Fruit fly (Drosophila melanogaster) whole organism, embryonic: ENCODE measurements around the gene CG32032.
A peak's percentile ranks its signal among the peaks of the same experiment; 100 is the strongest.

Source experiments
- Atf3 ChIP-seq: fragments of 200-800 bp; sonication (Bioruptor generic); optimal IDR thresholded peaks from 3 replicates; lab custom pipeline; 2016; ENCODE audit warnings: missing biosample characterization, missing genetic modification characterization
- BEAF-32 ChIP-seq: fragments of 200-800 bp; sonication (Bioruptor generic); optimal IDR thresholded peaks from 3 replicates; lab custom pipeline; 2017; ENCODE audit warnings: missing biosample characterization, missing genetic modification characterization, mild to moderate bottlenecking, moderate library complexity, missing genetic modification reagents
- Bdp1 ChIP-seq: fragments of 200-800 bp; sonication (Bioruptor generic); optimal IDR thresholded peaks from 3 replicates; lab custom pipeline; 2016; ENCODE audit warnings: missing biosample characterization, missing genetic modification characterization
- BtbVII ChIP-seq: fragments of 200-800 bp; sonication (Bioruptor generic); optimal IDR thresholded peaks from 3 replicates; lab custom pipeline; 2017; ENCODE audit warnings: missing biosample characterization, mild to moderate bottlenecking, missing genetic modification characterization
- CG10366 ChIP-seq: fragments of 200-800 bp; sonication (Bioruptor generic); IDR thresholded peaks from 2 replicates; pipeline ENCODE4 v1.3.6; 2022; ENCODE audit warnings: missing biosample characterization, missing genetic modification characterization
- CG10462 ChIP-seq: fragments of 200-800 bp; sonication (Bioruptor generic); optimal IDR thresholded peaks from 2 replicates; lab custom pipeline; 2016; ENCODE audit warnings: missing biosample characterization, missing genetic modification characterization
- CG11456 ChIP-seq: fragments of 200-800 bp; sonication (Bioruptor generic); IDR thresholded peaks from 3 replicates; pipeline ENCODE4 v1.3.6; 2022; ENCODE audit warnings: missing biosample characterization, missing genetic modification characterization
- CG11504 ChIP-seq: fragments of 200-800 bp; sonication (Bioruptor generic); optimal IDR thresholded peaks from 3 replicates; lab custom pipeline; 2019; ENCODE audit warnings: missing biosample characterization, mild to moderate bottlenecking, missing genetic modification characterization, moderate library complexity
- CG12071 ChIP-seq: fragments of 200-800 bp; sonication (Bioruptor generic); optimal IDR thresholded peaks from 3 replicates; lab custom pipeline; 2018; ENCODE audit warnings: missing biosample characterization, mild to moderate bottlenecking, missing genetic modification characterization
- CG12236 ChIP-seq: fragments of 200-800 bp; sonication (Bioruptor generic); optimal IDR thresholded peaks from 2 replicates; lab custom pipeline; 2016; ENCODE audit warnings: missing biosample characterization, missing genetic modification characterization
- CG12659 ChIP-seq: fragments of 200-800 bp; sonication (Bioruptor generic); optimal IDR thresholded peaks from 3 replicates; lab custom pipeline; 2017; ENCODE audit warnings: mild to moderate bottlenecking, missing biosample characterization, missing genetic modification reagents, missing genetic modification characterization
- CG12942 ChIP-seq: fragments of 200-800 bp; sonication (Bioruptor generic); optimal IDR thresholded peaks from 3 replicates; lab custom pipeline; 2016; ENCODE audit warnings: missing biosample characterization, missing genetic modification characterization
- CG17359 ChIP-seq: fragments of 200-800 bp; sonication (Bioruptor generic); optimal IDR thresholded peaks from 3 replicates; lab custom pipeline; 2018; ENCODE audit warnings: missing biosample characterization, mild to moderate bottlenecking, missing genetic modification characterization, moderate library complexity
- CG17385 ChIP-seq: fragments of 200-800 bp; sonication (Bioruptor generic); optimal IDR thresholded peaks from 3 replicates; lab custom pipeline; 2018; ENCODE audit warnings: missing biosample characterization, mild to moderate bottlenecking, missing genetic modification characterization
- CG17829 ChIP-seq: fragments of 200-800 bp; optimal IDR thresholded peaks from 2 replicates; lab custom pipeline; 2019; ENCODE audit warnings: missing biosample characterization, mild to moderate bottlenecking, missing genetic modification characterization, moderate library complexity
- CG3726 ChIP-seq: fragments of 200-800 bp; sonication (Bioruptor generic); IDR thresholded peaks from 3 replicates; pipeline ENCODE4, ENCODE4 v1.3.6; 2022; ENCODE audit warnings: missing biosample characterization, missing genetic modification characterization
- CG4282 ChIP-seq: fragments of 200-800 bp; sonication (Bioruptor generic); optimal IDR thresholded peaks from 2 replicates; lab custom pipeline; 2016; ENCODE audit warnings: missing biosample characterization, missing genetic modification characterization
- CG8924 ChIP-seq: fragments of 200-800 bp; optimal IDR thresholded peaks from 3 replicates; lab custom pipeline; 2019; ENCODE audit warnings: missing biosample characterization, mild to moderate bottlenecking, missing genetic modification characterization, moderate library complexity
- CG9609 ChIP-seq: fragments of 200-800 bp; sonication (Bioruptor generic); optimal IDR thresholded peaks from 3 replicates; lab custom pipeline; 2016; ENCODE audit warnings: missing biosample characterization, missing genetic modification characterization
- Camta ChIP-seq: fragments of 200-800 bp; sonication (Bioruptor generic); optimal IDR thresholded peaks from 2 replicates; lab custom pipeline; 2016; ENCODE audit warnings: missing biosample characterization, missing genetic modification characterization
- Dfd ChIP-seq, 2 experiments: fragments of >200 bp; optimal IDR thresholded peaks; 2 replicates each; lab custom pipeline; 2017; ENCODE audit warnings: missing biosample characterization in 2 of 2, missing genetic modification characterization in 2 of 2
- Dip3 ChIP-seq: fragments of 200-800 bp; sonication (Bioruptor generic); optimal IDR thresholded peaks from 3 replicates; lab custom pipeline; 2016; ENCODE audit warnings: missing biosample characterization, missing genetic modification characterization
- Ets97D ChIP-seq: fragments of 200-800 bp; sonication (Bioruptor generic); optimal IDR thresholded peaks from 3 replicates; lab custom pipeline; 2016; ENCODE audit warnings: missing biosample characterization, missing genetic modification characterization
- Gug ChIP-seq: fragments of 200-800 bp; sonication (Bioruptor generic); IDR thresholded peaks from 4 replicates; pipeline ENCODE4 v1.3.6; 2022; ENCODE audit warnings: missing biosample characterization, missing genetic modification characterization
- H2.0 ChIP-seq: fragments of 200-800 bp; sonication (Bioruptor generic); IDR thresholded peaks from 2 replicates; pipeline ENCODE4 v1.3.6; 2022; ENCODE audit warnings: missing biosample characterization, missing genetic modification characterization
- Hmr ChIP-seq: fragments of 200-800 bp; sonication (Bioruptor generic); optimal IDR thresholded peaks from 3 replicates; lab custom pipeline; 2017; ENCODE audit warnings: mild to moderate bottlenecking, missing biosample characterization, missing genetic modification reagents, missing genetic modification characterization
- Hsf ChIP-seq: fragments of 200-800 bp; sonication (Bioruptor generic); optimal IDR thresholded peaks from 3 replicates; lab custom pipeline; 2016; ENCODE audit warnings: missing biosample characterization, missing genetic modification characterization
- NK7.1 ChIP-seq: fragments of 200-800 bp; sonication (Bioruptor generic); optimal IDR thresholded peaks from 3 replicates; lab custom pipeline; 2016; ENCODE audit warnings: missing biosample characterization, missing genetic modification characterization
- Pdp1 ChIP-seq, 2 experiments: fragments of 200-800 bp; sonication (Bioruptor generic); optimal IDR thresholded peaks; 3 replicates each; lab custom pipeline; 2016; ENCODE audit warnings: missing biosample characterization in 2 of 2, missing genetic modification characterization in 2 of 2, mild to moderate bottlenecking in 1 of 2, moderate library complexity in 1 of 2
- Scr ChIP-seq: fragments of 200-800 bp; sonication (Bioruptor generic); IDR thresholded peaks from 2 replicates; pipeline ENCODE4 v1.3.6; 2022; ENCODE audit warnings: missing biosample characterization, missing genetic modification characterization; ENCODE audit not compliant: partially characterized antibody
- Sox100B ChIP-seq: fragments of 200-800 bp; sonication (Bioruptor generic); optimal IDR thresholded peaks from 3 replicates; lab custom pipeline; 2018; ENCODE audit warnings: missing biosample characterization, mild to moderate bottlenecking, missing genetic modification characterization
- Sry-δ ChIP-seq: fragments of 200-800 bp; sonication (Bioruptor generic); optimal IDR thresholded peaks from 2 replicates; lab custom pipeline; 2016; ENCODE audit warnings: missing biosample characterization, missing genetic modification characterization
- bsh ChIP-seq, 2 experiments: fragments of 200-800 bp; sonication (Bioruptor generic); optimal IDR thresholded peaks; 2 replicates each; lab custom pipeline; 2017 to 2018; ENCODE audit warnings: mild to moderate bottlenecking in 2 of 2, missing biosample characterization in 2 of 2, missing genetic modification characterization in 2 of 2, moderate library complexity in 1 of 2
- caup ChIP-seq: fragments of 200-800 bp; sonication (Bioruptor generic); optimal IDR thresholded peaks from 3 replicates; lab custom pipeline; 2017; ENCODE audit warnings: missing biosample characterization, mild to moderate bottlenecking, missing genetic modification characterization, moderate library complexity; ENCODE audit not compliant: severe bottlenecking
- chif ChIP-seq, 2 experiments: fragments of 200-800 bp; sonication (Bioruptor generic); optimal IDR thresholded peaks; 3 replicates each; lab custom pipeline; 2016; ENCODE audit warnings: missing biosample characterization in 2 of 2, missing genetic modification characterization in 2 of 2
- chn ChIP-seq: fragments of 200-800 bp; sonication (Bioruptor generic); optimal IDR thresholded peaks from 2 replicates; lab custom pipeline; 2016; ENCODE audit warnings: missing biosample characterization, missing genetic modification characterization
- crol ChIP-seq: fragments of 200-800 bp; sonication (Bioruptor generic); IDR thresholded peaks from 2 replicates; pipeline ENCODE4 v1.3.6; 2022; ENCODE audit warnings: missing biosample characterization, missing genetic modification characterization
- disco-r ChIP-seq: fragments of 200-800 bp; sonication (Bioruptor generic); optimal IDR thresholded peaks from 2 replicates; lab custom pipeline; 2016; ENCODE audit warnings: missing biosample characterization, missing genetic modification characterization
- fu2 ChIP-seq: fragments of 200-800 bp; sonication (Bioruptor generic); optimal IDR thresholded peaks from 2 replicates; lab custom pipeline; 2016; ENCODE audit warnings: missing biosample characterization, missing genetic modification characterization
- grau ChIP-seq: fragments of 200-800 bp; optimal IDR thresholded peaks from 3 replicates; lab custom pipeline; 2019; ENCODE audit warnings: missing biosample characterization, mild to moderate bottlenecking, missing genetic modification characterization, moderate library complexity
- grn ChIP-seq: fragments of 200-800 bp; sonication (Bioruptor generic); optimal IDR thresholded peaks from 3 replicates; lab custom pipeline; 2017; ENCODE audit warnings: missing biosample characterization, missing genetic modification characterization
- gro ChIP-seq: fragments of 200-800 bp; sonication (Bioruptor generic); optimal IDR thresholded peaks from 2 replicates; lab custom pipeline; 2016; ENCODE audit warnings: missing biosample characterization, missing genetic modification characterization
- lbe ChIP-seq: fragments of 200-800 bp; sonication (Bioruptor generic); optimal IDR thresholded peaks from 2 replicates; lab custom pipeline; 2016; ENCODE audit warnings: missing biosample characterization, mild to moderate bottlenecking, missing genetic modification characterization
- maf-S ChIP-seq: fragments of 200-800 bp; sonication (Bioruptor generic); optimal IDR thresholded peaks from 2 replicates; lab custom pipeline; 2016; ENCODE audit warnings: missing biosample characterization, missing genetic modification characterization
- p53 ChIP-seq: fragments of 200-800 bp; sonication (Bioruptor generic); optimal IDR thresholded peaks from 2 replicates; lab custom pipeline; 2016; ENCODE audit warnings: missing biosample characterization, missing genetic modification characterization
- phol ChIP-seq: fragments of 200-800 bp; sonication (Bioruptor generic); optimal IDR thresholded peaks from 3 replicates; lab custom pipeline; 2018; ENCODE audit warnings: missing biosample characterization, mild to moderate bottlenecking, missing genetic modification characterization, moderate library complexity
- run ChIP-seq: fragments of 200-800 bp; sonication (Bioruptor generic); optimal IDR thresholded peaks from 3 replicates; lab custom pipeline; 2018; ENCODE audit warnings: missing biosample characterization, mild to moderate bottlenecking, missing genetic modification characterization
- sr ChIP-seq: fragments of 200-800 bp; sonication (Bioruptor generic); IDR thresholded peaks from 3 replicates; pipeline ENCODE4 v1.3.6; 2022; ENCODE audit warnings: missing biosample characterization, missing genetic modification characterization
- yki ChIP-seq: fragments of >200 bp; optimal IDR thresholded peaks from 3 replicates; lab custom pipeline; 2018

Gene CG32032

DNA sequence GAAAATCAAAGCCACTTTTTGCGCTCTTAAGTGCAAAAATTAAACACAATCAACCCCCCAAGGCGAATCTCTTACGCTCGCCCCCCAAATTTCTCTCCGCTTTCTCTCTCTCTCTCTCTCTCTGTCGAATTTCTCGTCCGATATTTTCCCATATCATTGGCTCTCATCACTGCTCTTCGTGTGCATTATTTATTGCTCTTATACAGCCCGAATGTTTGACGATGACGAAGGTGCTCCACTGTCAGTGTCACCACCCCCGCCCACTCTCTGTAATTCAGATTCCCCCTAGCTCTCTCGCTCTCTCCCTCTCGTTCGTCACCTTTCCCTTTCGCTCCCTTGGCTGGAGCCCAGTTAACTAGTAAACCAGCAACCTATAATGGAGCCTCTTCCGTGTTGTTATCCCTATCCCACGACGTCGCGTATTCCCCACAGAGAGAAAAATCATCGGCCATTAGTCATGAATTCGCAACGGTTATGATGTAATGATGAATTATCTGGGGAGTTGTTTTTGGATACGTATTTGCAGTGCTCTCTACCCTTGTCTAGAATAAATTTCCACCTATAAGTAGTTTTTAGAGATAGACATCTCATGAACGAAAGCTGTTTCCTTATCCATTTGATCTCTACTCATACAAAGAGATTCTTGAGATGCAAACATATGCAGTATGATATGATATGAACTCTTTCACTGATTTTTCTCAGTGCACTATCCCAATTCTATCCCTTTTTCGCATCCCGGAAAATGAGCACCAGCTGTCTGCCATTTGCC is 35.0 kb downstream of the CG32032 start (continued):
- peak; percentile 2 for TF ChIP-seq CG12942
- peak; percentile 0 for TF ChIP-seq BtbVII (GFP tag; lab: Kevin White, UChicago)
- no peak for TF ChIP-seq CG10366 (GFP tag; lab: Robert Waterston, UW)
- peak; percentile 34 for TF ChIP-seq chn (GFP tag; lab: Kevin White, UChicago)
- TF ChIP-seq Ets97D (GFP tag; lab: Kevin White, UChicago), result peak; percentile 23
- TF ChIP-seq H2.0 (GFP tag; lab: Robert Waterston, UW), result no peak
- TF ChIP-seq CG12659 (GFP tag; lab: Kevin White, UChicago), result peak; percentile 46
- TF ChIP-seq sr (GFP tag; lab: Robert Waterston, UW), result 0 out of 3 replicates have a peak, but pooled peaks have one; percentile 25
- 0 out of 3 replicates have a peak, but pooled peaks have one; percentile 41 for TF ChIP-seq CG3726 (GFP tag; lab: Robert Waterston, UW)
- TF ChIP-seq CG4282 (GFP tag; lab: Kevin White, UChicago), result no peak
- TF ChIP-seq NK7.1 (GFP tag; lab: Kevin White, UChicago), result peak; percentile 19
- TF ChIP-seq CG11456 (GFP tag; lab: Robert Waterston, UW), result peak; percentile 66; the same call in 2 of the 3 replicates
- TF ChIP-seq Sox100B (GFP tag; lab: Kevin White, UChicago), result peak; percentile 56
- peak; percentile 48 for TF ChIP-seq CG17385 (GFP tag; lab: Kevin White, UChicago)
- peak; percentile 65; the same call in 1 of the 2 replicates for TF ChIP-seq crol (GFP tag; lab: Robert Waterston, UW)
- TF ChIP-seq run (tag; lab: Kevin White, UChicago), result no peak
- peak; percentile 14 for TF ChIP-seq Dip3
- TF ChIP-seq Scr (GFP tag; lab: Robert Waterston, UW), result no peak
- TF ChIP-seq disco-r (GFP tag; lab: Kevin White, UChicago), result peak; percentile 57
- peak; percentile 27 for TF ChIP-seq p53 (GFP tag; lab: Kevin White, UChicago)
- TF ChIP-seq lbe (GFP tag; lab: Kevin White, UChicago), result no peak
- peak; percentile 40 to 48 for TF ChIP-seq chif (GFP tag; optimal IDR thresholded peaks at IDR 0.05; lab: Kevin White, UChicago)
- TF ChIP-seq Sry-δ (GFP tag; lab: Kevin White, UChicago), result peak; percentile 2
- no peak for TF ChIP-seq BEAF-32 (GFP tag; lab: Kevin White, UChicago)
- TF ChIP-seq Pdp1 (GFP tag; optimal IDR thresholded peaks at IDR 0.05; lab: Kevin White, UChicago), result peak; percentile 74 to 81
- TF ChIP-seq CG12071 (GFP tag; lab: Kevin White, UChicago), result no peak
- TF ChIP-seq CG10462 (GFP tag; lab: Kevin White, UChicago), result no peak
- TF ChIP-seq CG8924 (tag; lab: Kevin White, UChicago), result peak; percentile 48
- peak; percentile 58 for TF ChIP-seq gro (GFP tag; lab: Kevin White, UChicago)
- peak; percentile 44 for TF ChIP-seq CG17359 (tag; lab: Kevin White, UChicago)
- peak; percentile 48 for TF ChIP-seq Hsf (GFP tag; lab: Kevin White, UChicago)
- peak; percentile 10 for TF ChIP-seq grn (GFP tag; lab: Kevin White, UChicago)
- TF ChIP-seq CG17829 (tag; lab: Kevin White, UChicago), result peak; percentile 35
- peak; percentile 65 for TF ChIP-seq Camta (GFP tag; lab: Kevin White, UChicago)
- peak; percentile 20 for TF ChIP-seq maf-S (GFP tag; lab: Kevin White, UChicago)
- TF ChIP-seq phol (tag; lab: Kevin White, UChicago), result peak; percentile 70
- peak; percentile 20 for TF ChIP-seq CG9609 (GFP tag; lab: Kevin White, UChicago)
- TF ChIP-seq CG12236 (GFP tag; lab: Kevin White, UChicago), result peak; percentile 4
- peak; percentile 36 for TF ChIP-seq yki (lab: Kevin White, UChicago)
- TF ChIP-seq Hmr (GFP tag; lab: Kevin White, UChicago), result peak; percentile 76
- TF ChIP-seq Bdp1 (GFP tag; lab: Kevin White, UChicago), result peak; percentile 35
- TF ChIP-seq CG11504 (tag; lab: Kevin White, UChicago), result peak; percentile 61
- TF ChIP-seq fu2, result peak; percentile 35
- peak; percentile 27; the same call in 1 of the 4 replicates for TF ChIP-seq Gug (GFP tag; lab: Robert Waterston, UW)
- peak; percentile 55 for TF ChIP-seq caup
- TF ChIP-seq Dfd (GFP tag; optimal IDR thresholded peaks at IDR 0.05; lab: Kevin White, UChicago), result no peak
- peak in 1 of 2 experiments; percentile 41 for TF ChIP-seq bsh (GFP tag; optimal IDR thresholded peaks at IDR 0.05; lab: Kevin White, UChicago)
- TF ChIP-seq grau (tag; lab: Kevin White, UChicago), result peak; percentile 67
- peak; percentile 18 for TF ChIP-seq Atf3 (GFP tag; lab: Kevin White, UChicago)
